Worm (Caenorhabditis elegans) whole organism, L4 larva: ENCODE measurements around the gene C17C3.5.
A peak's percentile ranks its signal among the peaks of the same experiment; 100 is the strongest.

ENCODE experiments used
- D1046.2 ChIP-seq: fragments of 200-800 bp; sonication (Bioruptor generic); IDR thresholded peaks from 2 replicates; pipeline ENCODE4 v1.3.6; 2022; ENCODE audit warnings: missing genetic modification characterization, missing compliant biosample characterization
- F44E2.7 ChIP-seq: fragments of 200-800 bp; sonication (Bioruptor generic); IDR thresholded peaks from 2 replicates; pipeline ENCODE4 v2.1.2; 2022; ENCODE audit warnings: missing genetic modification characterization, missing compliant biosample characterization
- T20F7.1 ChIP-seq: fragments of 200-800 bp; sonication (Bioruptor generic); optimal IDR thresholded peaks from 2 replicates; lab custom pipeline; 2018; ENCODE audit warnings: mild to moderate bottlenecking, missing genetic modification characterization, missing compliant biosample characterization
- Y75B8A.6 ChIP-seq: fragments of 200-800 bp; sonication (Bioruptor generic); IDR thresholded peaks from 2 replicates; pipeline ENCODE4 v1.3.6; 2022; ENCODE audit warnings: missing genetic modification reagents, missing genetic modification characterization, missing compliant biosample characterization
- aha-1 ChIP-seq: fragments of 150-350 bp; peaks from one replicate; lab custom pipeline; 2014; ENCODE audit warnings: missing biosample characterization, missing genetic modification characterization
- arid-1 ChIP-seq: fragments of 200-800 bp; sonication (Bioruptor generic); conservative IDR thresholded peaks from 2 replicates; pipeline ENCODE4 v1.3.6; 2022; ENCODE audit warnings: missing genetic modification reagents, missing genetic modification characterization, missing compliant biosample characterization
- ceh-20 ChIP-seq: fragments of 200-800 bp; sonication (Bioruptor generic); IDR thresholded peaks from 2 replicates; pipeline ENCODE4 v1.3.6; 2022; ENCODE audit warnings: missing genetic modification reagents, missing genetic modification characterization, missing compliant biosample characterization
- ceh-44 ChIP-seq: fragments of 200-800 bp; sonication (Bioruptor generic); IDR thresholded peaks from 2 replicates; pipeline ENCODE4 v1.3.6; 2022; ENCODE audit warnings: missing genetic modification reagents, missing genetic modification characterization, missing compliant biosample characterization
- cey-2 ChIP-seq: sonication (generic microtip); optimal IDR thresholded peaks from 3 replicates; lab custom pipeline; 2017; ENCODE audit warnings: missing genetic modification characterization, mild to moderate bottlenecking, missing compliant biosample characterization, antibody characterized with exemption, borderline replicate concordance; ENCODE audit not compliant: insufficient read depth
- ctbp-1 ChIP-seq: fragments of 200-800 bp; sonication (Bioruptor generic); IDR thresholded peaks from 2 replicates; pipeline ENCODE4 v1.3.6; 2022; ENCODE audit warnings: missing genetic modification reagents, missing genetic modification characterization, missing compliant biosample characterization
- daf-16 ChIP-seq, 3 experiments: sonication (generic microtip); optimal IDR thresholded peaks; 2 replicates each; lab custom pipeline; 2016 to 2017; ENCODE audit warnings: missing genetic modification characterization in 3 of 3, missing genetic modification reagents in 3 of 3, mild to moderate bottlenecking in 2 of 3, missing compliant biosample characterization in 2 of 3, missing biosample characterization in 1 of 3, moderate library complexity in 1 of 3
- daf-8 ChIP-seq: fragments of 200-800 bp; sonication (Bioruptor generic); IDR thresholded peaks from 2 replicates; pipeline ENCODE4 v1.3.6; 2022; ENCODE audit warnings: missing genetic modification characterization, missing compliant biosample characterization
- dmd-9 ChIP-seq: fragments of 200-800 bp; sonication (Bioruptor generic); IDR thresholded peaks from 2 replicates; pipeline ENCODE4 v1.3.6; 2022; ENCODE audit warnings: missing genetic modification reagents, missing genetic modification characterization, missing compliant biosample characterization
- dpl-1 ChIP-seq: fragments of 150-350 bp; optimal IDR thresholded peaks from 2 replicates; lab custom pipeline; 2014; ENCODE audit warnings: missing biosample characterization, missing genetic modification reagents, missing genetic modification characterization
- dve-1 ChIP-seq: sonication (generic microtip); optimal IDR thresholded peaks from 2 replicates; lab custom pipeline; 2017; ENCODE audit warnings: antibody characterized with exemption, mild to moderate bottlenecking, missing genetic modification characterization, missing compliant biosample characterization; ENCODE audit not compliant: insufficient read depth
- egl-27 ChIP-seq: sonication (generic microtip); optimal IDR thresholded peaks from 3 replicates; lab custom pipeline; 2017; ENCODE audit warnings: missing biosample characterization, missing genetic modification reagents, missing genetic modification characterization
- fos-1 ChIP-seq: fragments of 150-350 bp; optimal IDR thresholded peaks from 2 replicates; lab custom pipeline; 2014; ENCODE audit warnings: missing biosample characterization, missing genetic modification characterization
- gei-8 ChIP-seq: fragments of 200-800 bp; sonication (Bioruptor generic); optimal IDR thresholded peaks from 2 replicates; lab custom pipeline; 2018; ENCODE audit warnings: mild to moderate bottlenecking, missing genetic modification characterization, missing compliant biosample characterization
- hlh-30 ChIP-seq: sonication (generic microtip); optimal IDR thresholded peaks from 2 replicates; lab custom pipeline; 2017; ENCODE audit warnings: antibody characterized with exemption, mild to moderate bottlenecking, missing genetic modification characterization, missing compliant biosample characterization; ENCODE audit not compliant: insufficient read depth
- hmg-1.1 ChIP-seq: fragments of 200-800 bp; sonication (Bioruptor generic); IDR thresholded peaks from 2 replicates; pipeline ENCODE4 v1.3.6; 2022; ENCODE audit warnings: missing genetic modification reagents, missing genetic modification characterization, missing compliant biosample characterization
- lin-1 ChIP-seq: fragments of 200-800 bp; sonication (Bioruptor generic); IDR thresholded peaks from 2 replicates; pipeline ENCODE4 v1.3.6; 2022; ENCODE audit warnings: missing genetic modification reagents, missing genetic modification characterization, missing compliant biosample characterization
- lsy-2 ChIP-seq, 2 experiments: fragments of 150-350 bp in 1 of 2; sonication (generic microtip) in 1 of 2; optimal IDR thresholded peaks; 2 replicates each; lab custom pipeline; 2014 to 2017; ENCODE audit warnings: missing biosample characterization in 2 of 2, missing genetic modification characterization in 2 of 2
- madf-9 ChIP-seq: fragments of 200-800 bp; sonication (Bioruptor generic); conservative IDR thresholded peaks from 2 replicates; pipeline ENCODE4 v1.3.6; 2022; ENCODE audit warnings: missing genetic modification reagents, missing genetic modification characterization, missing compliant biosample characterization
- mdl-1 ChIP-seq, 2 experiments: fragments of 150-350 bp in 1 of 2; sonication (generic microtip) in 1 of 2; optimal IDR thresholded peaks; 2 replicates each; lab custom pipeline; 2014 to 2017; ENCODE audit warnings: missing biosample characterization in 2 of 2, missing genetic modification characterization in 2 of 2
- mdt-29 ChIP-seq: fragments of 200-800 bp; sonication (Bioruptor generic); IDR thresholded peaks from 2 replicates; pipeline ENCODE4 v1.3.6; 2022; ENCODE audit warnings: missing genetic modification reagents, missing genetic modification characterization, missing compliant biosample characterization
- mep-1 ChIP-seq: fragments of 150-350 bp; sonication (generic microtip); optimal IDR thresholded peaks from 3 replicates; lab custom pipeline; 2014; ENCODE audit warnings: missing biosample characterization, missing genetic modification characterization
- nhr-102 ChIP-seq: sonication (generic microtip); optimal IDR thresholded peaks from 2 replicates; lab custom pipeline; 2016; ENCODE audit warnings: mild to moderate bottlenecking, missing genetic modification characterization, moderate library complexity, missing compliant biosample characterization
- nhr-11 ChIP-seq: fragments of 150-350 bp; optimal IDR thresholded peaks from 2 replicates; lab custom pipeline; 2014; ENCODE audit warnings: missing biosample characterization, missing genetic modification characterization
- nhr-28 ChIP-seq: fragments of 150-350 bp; optimal IDR thresholded peaks from 2 replicates; lab custom pipeline; 2014; ENCODE audit warnings: missing biosample characterization, missing genetic modification characterization
- nhr-41 ChIP-seq: fragments of 200-800 bp; sonication (Bioruptor generic); IDR thresholded peaks from 2 replicates; pipeline ENCODE4 v1.3.6; 2022; ENCODE audit warnings: missing genetic modification reagents, missing genetic modification characterization, missing compliant biosample characterization
- nhr-77 ChIP-seq: fragments of 150-350 bp; optimal IDR thresholded peaks from 2 replicates; lab custom pipeline; 2014; ENCODE audit warnings: missing biosample characterization, missing genetic modification characterization
- php-3 ChIP-seq: fragments of 200-800 bp; sonication (Bioruptor generic); IDR thresholded peaks from 2 replicates; pipeline ENCODE4 v1.3.6; 2022; ENCODE audit warnings: missing genetic modification reagents, missing genetic modification characterization, missing compliant biosample characterization
- pqm-1 ChIP-seq: sonication (generic microtip); optimal IDR thresholded peaks from 2 replicates; lab custom pipeline; 2017; ENCODE audit warnings: missing biosample characterization, missing genetic modification characterization
- rbr-2 ChIP-seq: sonication (generic microtip); optimal IDR thresholded peaks from 2 replicates; lab custom pipeline; 2016; ENCODE audit warnings: missing genotype, missing genetic modification characterization, missing compliant biosample characterization
- saeg-2 ChIP-seq: fragments of 200-800 bp; sonication (Bioruptor generic); IDR thresholded peaks from 2 replicates; pipeline ENCODE4 v1.3.6; 2022; ENCODE audit warnings: missing genetic modification reagents, missing genetic modification characterization, missing compliant biosample characterization
- spr-3 ChIP-seq: fragments of 200-800 bp; sonication (Bioruptor generic); optimal IDR thresholded peaks from 2 replicates; lab custom pipeline; 2018; ENCODE audit warnings: mild to moderate bottlenecking, missing genetic modification characterization, missing compliant biosample characterization
- unc-130 ChIP-seq: sonication (generic microtip); optimal IDR thresholded peaks from 2 replicates; lab custom pipeline; 2016; ENCODE audit warnings: missing genetic modification reagents, missing genetic modification characterization, missing compliant biosample characterization
- unc-39 ChIP-seq: sonication (generic microtip); optimal IDR thresholded peaks from 2 replicates; lab custom pipeline; 2017; ENCODE audit warnings: missing biosample characterization, missing genetic modification characterization
- unc-62 ChIP-seq, 3 experiments: fragments of 150-350 bp in 1 of 3; sonication (generic microtip); optimal IDR thresholded peaks in 2 of 3; peaks in 1 of 3; 1 replicate in 1 of 3; 2 replicates in 2 of 3; lab custom pipeline; 2014 to 2017; ENCODE audit warnings: missing biosample characterization in 3 of 3, missing genetic modification characterization in 3 of 3, missing genetic modification reagents in 3 of 3, missing genotype in 1 of 3
- vab-7 ChIP-seq: fragments of 200-800 bp; sonication (Bioruptor generic); IDR thresholded peaks from 2 replicates; pipeline ENCODE4 v1.3.6; 2022; ENCODE audit warnings: missing genetic modification reagents, missing genetic modification characterization, missing compliant biosample characterization
- zfp-2 ChIP-seq: sonication (generic microtip); optimal IDR thresholded peaks from 2 replicates; lab custom pipeline; 2016; ENCODE audit warnings: mild to moderate bottlenecking, missing genetic modification characterization, missing compliant biosample characterization
- zfp-3 ChIP-seq: fragments of 200-800 bp; sonication (Bioruptor generic); conservative IDR thresholded peaks from 2 replicates; pipeline ENCODE4 v1.3.6; 2022; ENCODE audit warnings: missing genetic modification reagents, missing genetic modification characterization, missing compliant biosample characterization
- ztf-11 ChIP-seq: fragments of 150-350 bp; optimal IDR thresholded peaks from 2 replicates; lab custom pipeline; 2014; ENCODE audit warnings: missing biosample characterization, missing genetic modification characterization

C17C3.5 gene

DNA sequence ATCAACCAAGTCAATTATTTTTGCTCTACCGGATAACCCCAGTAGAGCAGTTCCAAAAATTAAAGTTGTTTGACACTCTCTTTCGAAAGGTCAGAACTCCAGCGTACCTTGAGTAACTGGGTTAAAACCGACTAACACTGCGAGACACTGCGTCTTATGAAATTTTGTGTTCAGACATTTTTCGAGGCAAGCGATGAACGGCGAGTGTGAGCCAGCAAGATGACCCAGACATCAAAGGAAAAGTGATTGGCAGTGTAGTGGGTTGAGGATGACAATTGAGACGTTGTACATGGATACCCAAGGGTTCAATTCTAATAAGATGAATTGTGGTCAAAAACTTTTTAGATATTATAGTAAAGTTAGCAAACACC lies 7.5 kb upstream of the C17C3.5 start (continued):
- TF ChIP-seq nhr-41 (peak; percentile 46; the same call in 1 of the 2 replicates), madf-9 (peak; percentile 63; the same call in 1 of the 2 replicates), nhr-77 (tag; lab: Kevin White, UChicago) (peak; percentile 15), aha-1 (peak; percentile 48), unc-62 (GFP tag; optimal IDR thresholded peaks at IDR 0.05 in 1 of 2; lab: Kevin White, UChicago) (peak in 1 of 2 experiments; percentile 95), unc-62 (tag; optimal IDR thresholded peaks at IDR 0.05; lab: Kevin White, UChicago) (no peak), vab-7 (GFP tag; lab: Robert Waterston, UW) (peak; percentile 61), arid-1 (GFP tag; lab: Robert Waterston, UW) (peak; percentile 74), nhr-28 (tag; lab: Kevin White, UChicago) (peak; percentile 71), php-3 (GFP tag; lab: Robert Waterston, UW) (peak; percentile 36; the same call in 1 of the 2 replicates), dmd-9 (GFP tag; lab: Robert Waterston, UW) (peak; percentile 62; the same call in 1 of the 2 replicates), lsy-2 (tag; optimal IDR thresholded peaks at IDR 0.05; lab: Kevin White, UChicago) (peak; percentile 0 to 83), daf-16 (GFP tag; optimal IDR thresholded peaks at IDR 0.05; lab: Kevin White, UChicago) (peak in 1 of 2 experiments; percentile 76), daf-16 (tag; optimal IDR thresholded peaks at IDR 0.05; lab: Kevin White, UChicago) (peak; percentile 81), lin-1 (peak; percentile 59; the same call in 1 of the 2 replicates), saeg-2 (GFP tag; lab: Robert Waterston, UW) (peak; percentile 47; the same call in 1 of the 2 replicates), Y75B8A.6 (GFP tag; lab: Robert Waterston, UW) (no peak), zfp-3 (GFP tag; lab: Robert Waterston, UW) (no peak), hmg-1.1 (peak; percentile 8; the same call in 1 of the 2 replicates)
- TF ChIP-seq, all 104 proteins: peak for 43

- no peak for TF ChIP-seq cey-2 (tag; lab: Kevin White, UChicago)
- no peak for TF ChIP-seq nhr-102
- no peak for TF ChIP-seq zfp-2 (tag; lab: Kevin White, UChicago)
- TF ChIP-seq T20F7.1 = no peak
- TF ChIP-seq ceh-44 (GFP tag; lab: Robert Waterston, UW) = no peak
- no peak for TF ChIP-seq hmg-1.1
- no peak for TF ChIP-seq aha-1
- TF ChIP-seq hlh-30 = no peak
- no peak for TF ChIP-seq mdl-1 (tag; optimal IDR thresholded peaks at IDR 0.05; lab: Kevin White, UChicago)
- TF ChIP-seq pqm-1 (tag; lab: Kevin White, UChicago) = no peak
- TF ChIP-seq fos-1 (tag; lab: Kevin White, UChicago) = no peak
- TF ChIP-seq madf-9 = no peak
- TF ChIP-seq ztf-11 (tag; lab: Kevin White, UChicago) = no peak
- no peak for TF ChIP-seq ctbp-1
- TF ChIP-seq arid-1 (GFP tag; lab: Robert Waterston, UW) = no peak
- no peak for TF ChIP-seq gei-8 (GFP tag; lab: Kevin White, UChicago)
- TF ChIP-seq daf-8 (GFP tag; lab: Robert Waterston, UW) = no peak
- TF ChIP-seq mep-1 (tag; lab: Kevin White, UChicago) = no peak
- no peak for TF ChIP-seq unc-130 (GFP tag; lab: Kevin White, UChicago)
- no peak for TF ChIP-seq D1046.2 (GFP tag; lab: Robert Waterston, UW)
- TF ChIP-seq, all 104 proteins: peak for 0
These were observed 6.9 kb upstream of the C17C3.5 start, which contains the start of gene ins-13 for ce11 chrII:5544764-5545163. ins-13 (minus strand) TSS chrII:5544864.

DNA sequence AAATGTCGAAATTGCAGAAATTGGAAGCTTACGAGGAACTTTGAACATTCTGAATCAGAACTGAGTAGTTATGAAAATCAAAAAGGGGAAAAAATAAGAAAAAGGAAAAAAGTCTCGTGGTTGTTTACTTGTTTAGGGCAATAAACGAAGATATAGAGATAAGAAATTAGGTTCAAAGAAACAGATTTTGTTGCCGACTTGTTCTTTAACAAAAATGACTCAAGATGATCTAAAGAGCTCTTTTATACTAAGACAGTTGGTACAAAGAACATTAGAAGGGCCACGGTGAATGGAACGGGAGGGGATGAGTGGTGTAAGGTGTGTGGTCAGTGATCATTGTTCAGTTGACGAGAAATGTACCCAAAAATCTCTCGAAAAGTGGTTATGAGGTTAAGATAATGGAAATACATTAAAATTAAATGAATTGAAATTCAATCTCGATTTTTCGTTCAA lies 4.1 kb upstream of the C17C3.5 start, which contains the start of gene acdh-2:
acdh-2 (minus strand) TSS at position 51 of the 453 bp plus-strand sequence.
- TF ChIP-seq gei-8 (GFP tag; lab: Kevin White, UChicago) (no peak), pqm-1 (tag; lab: Kevin White, UChicago) (no peak), F44E2.7 (no peak), dpl-1 (GFP tag; lab: Kevin White, UChicago) (no peak), ztf-11 (tag; lab: Kevin White, UChicago) (no peak), ceh-20 (GFP tag; lab: Robert Waterston, UW) (no peak), nhr-77 (tag; lab: Kevin White, UChicago) (no peak), spr-3 (no peak), egl-27 (tag; lab: Kevin White, UChicago) (no peak), unc-39 (tag; lab: Kevin White, UChicago) (no peak), nhr-11 (tag; lab: Kevin White, UChicago) (no peak), rbr-2 (tag; lab: Kevin White, UChicago) (no peak), mdt-29 (GFP tag; lab: Robert Waterston, UW) (no peak), daf-16 (GFP tag; optimal IDR thresholded peaks at IDR 0.05; lab: Kevin White, UChicago) (no peak), daf-16 (tag; optimal IDR thresholded peaks at IDR 0.05; lab: Kevin White, UChicago) (peak; percentile 2), T20F7.1 (no peak), dve-1 (peak; percentile 7), arid-1 (GFP tag; lab: Robert Waterston, UW) (no peak)
